Worm (Caenorhabditis elegans) whole organism, L4/young adult: ENCODE measurements around the gene rpap-2.

Experiments used
- W03F9.2 ChIP-seq: fragments of 150-350 bp; optimal IDR thresholded peaks from 2 replicates; lab custom pipeline; 2014; ENCODE audit warnings: missing biosample characterization, missing genetic modification characterization
- dao-5 ChIP-seq: sonication (generic microtip); optimal IDR thresholded peaks from 2 replicates; lab custom pipeline; 2016; ENCODE audit warnings: missing genotype, missing genetic modification characterization, moderate library complexity, missing compliant biosample characterization
- him-1 ChIP-seq: sonication (generic microtip); optimal IDR thresholded peaks from 2 replicates; lab custom pipeline; 2016; ENCODE audit warnings: missing genotype, missing genetic modification reagents, missing genetic modification characterization, missing compliant biosample characterization

ce11 chrIII:8967639-8968038, at the start of gene rpap-2, which contains the start of gene bud-13:
- TF ChIP-seq him-1 (no peak), dao-5 (no peak), W03F9.2 (peak; percentile 36)
